Worm (Caenorhabditis elegans) whole organism, young adult: Measurements from ENCODE around the gene F44E2.6.
A peak's percentile ranks its signal among the peaks of the same experiment; 100 is the strongest.

ENCODE experiments used
- B0019.2 ChIP-seq: fragments of 200-800 bp; sonication (Bioruptor generic); conservative IDR thresholded peaks from 2 replicates; pipeline ENCODE4 v1.3.6; 2022; ENCODE audit warnings: missing genetic modification reagents, missing genetic modification characterization, missing compliant biosample characterization
- B0261.1 ChIP-seq: sonication (generic microtip); optimal IDR thresholded peaks from 2 replicates; lab custom pipeline; 2016; ENCODE audit warnings: mild to moderate bottlenecking, missing genetic modification characterization, moderate library complexity, missing compliant biosample characterization
- C06A6.2 ChIP-seq: fragments of 200-800 bp; sonication (Bioruptor generic); conservative IDR thresholded peaks from 2 replicates; pipeline ENCODE4 v1.3.6; 2022; ENCODE audit warnings: missing genetic modification characterization, missing compliant biosample characterization
- D2030.7 ChIP-seq: fragments of 200-800 bp; sonication (Bioruptor generic); IDR thresholded peaks from 2 replicates; pipeline ENCODE4 v1.3.6; 2022; ENCODE audit warnings: missing genetic modification reagents, missing genetic modification characterization, missing compliant biosample characterization
- F10E7.11 ChIP-seq: sonication (generic microtip); optimal IDR thresholded peaks from 2 replicates; lab custom pipeline; 2017; ENCODE audit warnings: mild to moderate bottlenecking, missing genetic modification characterization, moderate library complexity, missing compliant biosample characterization
- F33H1.4 ChIP-seq: fragments of 200-800 bp; sonication (Bioruptor generic); IDR thresholded peaks from 2 replicates; pipeline ENCODE4 v1.3.6; 2022; ENCODE audit warnings: missing genetic modification reagents, missing genetic modification characterization, missing compliant biosample characterization
- F57A8.1 ChIP-seq: fragments of 200-800 bp; sonication (Bioruptor generic); optimal IDR thresholded peaks from 2 replicates; lab custom pipeline; 2018; ENCODE audit warnings: mild to moderate bottlenecking, missing genetic modification characterization, moderate library complexity, missing compliant biosample characterization
- Y53F4B.3 ChIP-seq: fragments of 200-800 bp; sonication (Bioruptor generic); IDR thresholded peaks from 2 replicates; pipeline ENCODE4 v1.3.6; 2022; ENCODE audit warnings: missing genetic modification reagents, missing genetic modification characterization, missing compliant biosample characterization
- Y53G8AR.9 ChIP-seq: fragments of 200-800 bp; sonication (Bioruptor generic); conservative IDR thresholded peaks from 2 replicates; pipeline ENCODE4 v1.3.6; 2022; ENCODE audit warnings: missing genetic modification reagents, missing genetic modification characterization, missing compliant biosample characterization
- Y79H2A.3 ChIP-seq: fragments of 200-800 bp; sonication (Bioruptor generic); conservative IDR thresholded peaks from 2 replicates; pipeline ENCODE4 v1.3.6; 2022; ENCODE audit warnings: missing genetic modification reagents, missing genetic modification characterization, missing compliant biosample characterization
- Y95B8A.8 ChIP-seq: fragments of 200-800 bp; sonication (Bioruptor generic); IDR thresholded peaks from 2 replicates; pipeline ENCODE4 v1.3.6; 2022; ENCODE audit warnings: missing genetic modification reagents, missing genetic modification characterization, missing compliant biosample characterization
- akir-1 ChIP-seq: fragments of 200-800 bp; sonication (Bioruptor generic); optimal IDR thresholded peaks from 2 replicates; lab custom pipeline; 2018; ENCODE audit warnings: mild to moderate bottlenecking, missing genetic modification characterization, moderate library complexity, missing compliant biosample characterization
- aptf-3 ChIP-seq: fragments of 200-800 bp; sonication (Bioruptor generic); IDR thresholded peaks from 2 replicates; pipeline ENCODE4 v1.3.6; 2022; ENCODE audit warnings: missing genetic modification characterization, missing compliant biosample characterization
- attf-5 ChIP-seq: fragments of 200-800 bp; sonication (Bioruptor generic); optimal IDR thresholded peaks from 2 replicates; lab custom pipeline; 2018; ENCODE audit warnings: mild to moderate bottlenecking, missing genetic modification characterization, missing compliant biosample characterization
- attf-6 ChIP-seq: fragments of 200-800 bp; sonication (Bioruptor generic); IDR thresholded peaks from 2 replicates; pipeline ENCODE4 v1.3.6; 2022; ENCODE audit warnings: missing genetic modification reagents, missing genetic modification characterization, missing compliant biosample characterization
- ceh-40 ChIP-seq: fragments of 200-800 bp; sonication (Bioruptor generic); IDR thresholded peaks from 2 replicates; pipeline ENCODE4 v1.3.6; 2022; ENCODE audit warnings: missing genetic modification characterization, missing compliant biosample characterization
- ceh-91 ChIP-seq: fragments of 200-800 bp; sonication (Bioruptor generic); IDR thresholded peaks from 2 replicates; pipeline ENCODE4 v1.3.6; 2022; ENCODE audit warnings: missing genetic modification reagents, missing genetic modification characterization, missing compliant biosample characterization
- dox-1 ChIP-seq: fragments of 200-800 bp; sonication (Bioruptor generic); IDR thresholded peaks from 2 replicates; pipeline ENCODE4 v1.3.6; 2022; ENCODE audit warnings: missing genetic modification reagents, missing genetic modification characterization, missing compliant biosample characterization
- egrh-3 ChIP-seq: fragments of 200-800 bp; sonication (Bioruptor generic); IDR thresholded peaks from 2 replicates; pipeline ENCODE4 v1.3.6; 2022; ENCODE audit warnings: missing genetic modification reagents, missing genetic modification characterization, missing compliant biosample characterization
- fkh-3 ChIP-seq: sonication (generic microtip); optimal IDR thresholded peaks from 2 replicates; lab custom pipeline; 2016; ENCODE audit warnings: mild to moderate bottlenecking, missing genetic modification characterization, missing compliant biosample characterization
- hlh-26 ChIP-seq: fragments of 200-800 bp; sonication (Bioruptor generic); conservative IDR thresholded peaks from 2 replicates; pipeline ENCODE4 v1.3.6; 2022; ENCODE audit warnings: missing genetic modification reagents, missing genetic modification characterization, missing compliant biosample characterization
- hmg-1.2 ChIP-seq: fragments of 200-800 bp; sonication (Bioruptor generic); IDR thresholded peaks from 2 replicates; pipeline ENCODE4 v1.3.6; 2022; ENCODE audit warnings: missing genetic modification reagents, missing genetic modification characterization, missing compliant biosample characterization
- hsf-1 ChIP-seq: fragments of 200-800 bp; sonication (Bioruptor generic); IDR thresholded peaks from 2 replicates; pipeline ENCODE4 v1.3.6; 2022; ENCODE audit warnings: missing genetic modification reagents, missing genetic modification characterization, missing compliant biosample characterization
- let-526 ChIP-seq: fragments of 200-800 bp; sonication (Bioruptor generic); IDR thresholded peaks from 2 replicates; pipeline ENCODE4 v1.3.6; 2022; ENCODE audit warnings: missing genetic modification reagents, missing genetic modification characterization, missing compliant biosample characterization
- lsl-1 ChIP-seq: fragments of 200-800 bp; sonication (Bioruptor generic); optimal IDR thresholded peaks from 2 replicates; lab custom pipeline; 2018; ENCODE audit warnings: mild to moderate bottlenecking, missing genetic modification characterization, moderate library complexity, missing compliant biosample characterization
- madf-3 ChIP-seq: fragments of 200-800 bp; sonication (Bioruptor generic); IDR thresholded peaks from 2 replicates; pipeline ENCODE4 v1.3.6; 2022; ENCODE audit warnings: missing genetic modification reagents, missing genetic modification characterization, missing compliant biosample characterization
- madf-6 ChIP-seq: fragments of 200-800 bp; sonication (Bioruptor generic); IDR thresholded peaks from 2 replicates; pipeline ENCODE4 v1.3.6; 2022; ENCODE audit warnings: missing genetic modification reagents, missing genetic modification characterization, missing compliant biosample characterization
- madf-8 ChIP-seq: fragments of 200-800 bp; sonication (Bioruptor generic); conservative IDR thresholded peaks from 2 replicates; pipeline ENCODE4 v1.3.6; 2022; ENCODE audit warnings: missing genetic modification reagents, missing genetic modification characterization, missing compliant biosample characterization
- mcd-1 ChIP-seq: fragments of 200-800 bp; sonication (Bioruptor generic); IDR thresholded peaks from 2 replicates; pipeline ENCODE4 v1.3.6; 2022; ENCODE audit warnings: missing genetic modification reagents, missing genetic modification characterization, missing compliant biosample characterization
- nfyb-1 ChIP-seq: fragments of 200-800 bp; sonication (Bioruptor generic); IDR thresholded peaks from 2 replicates; pipeline ENCODE4 v1.3.6; 2022; ENCODE audit warnings: missing genetic modification reagents, missing genetic modification characterization, missing compliant biosample characterization
- nhr-80 ChIP-seq: sonication (generic microtip); optimal IDR thresholded peaks from 2 replicates; lab custom pipeline; 2016; ENCODE audit warnings: missing genetic modification characterization, missing compliant biosample characterization
- rcor-1 ChIP-seq: fragments of 200-800 bp; sonication (Bioruptor generic); IDR thresholded peaks from 2 replicates; pipeline ENCODE4 v1.3.6; 2022; ENCODE audit warnings: missing genetic modification reagents, missing genetic modification characterization, missing compliant biosample characterization
- repo-1 ChIP-seq: sonication (generic microtip); optimal IDR thresholded peaks from 2 replicates; lab custom pipeline; 2017; ENCODE audit warnings: mild to moderate bottlenecking, missing genetic modification characterization, missing compliant biosample characterization
- rpc-1 ChIP-seq, 2 experiments: fragments of 150-350 bp in 1 of 2; sonication (generic microtip) in 1 of 2; optimal IDR thresholded peaks; 2 replicates each; lab custom pipeline; 2014 to 2018; ENCODE audit warnings: missing biosample characterization in 1 of 2, missing genetic modification characterization in 1 of 2, missing genetic modification reagents in 1 of 2, missing genotype in 1 of 2
- tlf-1 ChIP-seq: fragments of 200-800 bp; sonication (Bioruptor generic); optimal IDR thresholded peaks from 2 replicates; lab custom pipeline; 2018; ENCODE audit warnings: mild to moderate bottlenecking, missing genetic modification characterization, missing compliant biosample characterization
- ztf-25 ChIP-seq: fragments of 200-800 bp; sonication (Bioruptor generic); IDR thresholded peaks from 2 replicates; pipeline ENCODE4 v1.3.6; 2022; ENCODE audit warnings: missing genetic modification reagents, missing genetic modification characterization, missing compliant biosample characterization
- ztf-28 ChIP-seq: fragments of 200-800 bp; sonication (Bioruptor generic); IDR thresholded peaks from 2 replicates; pipeline ENCODE4 v1.3.6; 2022; ENCODE audit warnings: missing genetic modification reagents, missing genetic modification characterization, missing compliant biosample characterization

F44E2.6 gene

ce11 chrIII:8865294-8865766, 20.3 kb upstream of the F44E2.6 start (continued):
- no peak for TF ChIP-seq hlh-26 (GFP tag; lab: Robert Waterston, UW)
- TF ChIP-seq, all 124 proteins: peak for 63

DNA sequence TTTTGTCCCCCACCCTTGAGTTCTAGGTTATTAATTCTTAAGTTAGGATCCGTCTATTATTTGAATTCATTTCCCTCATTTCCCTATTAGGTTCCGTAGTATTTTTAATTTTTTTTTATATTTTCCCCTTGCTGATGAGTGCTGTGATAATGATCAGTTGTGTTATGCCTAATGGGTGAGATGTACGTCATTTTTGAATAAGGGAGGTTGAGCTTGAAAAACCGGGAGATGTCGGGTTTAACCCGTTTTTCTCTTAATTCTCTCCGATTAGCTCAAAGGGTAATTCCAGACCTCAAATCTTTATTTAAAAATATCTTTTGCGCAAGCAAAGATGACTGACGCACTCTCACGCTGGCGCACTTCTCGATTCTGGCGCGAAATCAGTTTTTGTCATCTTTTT, 15.7 kb upstream of the F44E2.6 start:
- TF ChIP-seq madf-8 = 0 out of 2 replicates have a peak, but pooled peaks have one; percentile 48
- peak; percentile 94 for TF ChIP-seq Y79H2A.3 (GFP tag; lab: Robert Waterston, UW)
- 0 out of 2 replicates have a peak, but pooled peaks have one; percentile 26 for TF ChIP-seq ceh-40
- peak; percentile 29; the same call in 1 of the 2 replicates for TF ChIP-seq B0019.2
- TF ChIP-seq madf-6 (GFP tag; lab: Robert Waterston, UW) = peak; percentile 73
- 0 out of 2 replicates have a peak, but pooled peaks have one; percentile 65 for TF ChIP-seq aptf-3
- 0 out of 2 replicates have a peak, but pooled peaks have one; percentile 26 for TF ChIP-seq D2030.7 (GFP tag; lab: Robert Waterston, UW)
- TF ChIP-seq Y53G8AR.9 (GFP tag; lab: Robert Waterston, UW) = peak; percentile 47; the same call in 1 of the 2 replicates
- peak; percentile 64; the same call in 1 of the 2 replicates for TF ChIP-seq hsf-1 (GFP tag; lab: Robert Waterston, UW)
- TF ChIP-seq Y53F4B.3 = peak; percentile 35; the same call in 1 of the 2 replicates
- TF ChIP-seq F33H1.4 = peak; percentile 23; the same call in 1 of the 2 replicates
- peak; percentile 40 for TF ChIP-seq dox-1 (GFP tag; lab: Robert Waterston, UW)
- peak; percentile 50; the same call in 1 of the 2 replicates for TF ChIP-seq attf-6
- TF ChIP-seq mcd-1 (GFP tag; lab: Robert Waterston, UW) = 0 out of 2 replicates have a peak, but pooled peaks have one; percentile 7
- TF ChIP-seq nfyb-1 (GFP tag; lab: Robert Waterston, UW) = 0 out of 2 replicates have a peak, but pooled peaks have one; percentile 26
- 0 out of 2 replicates have a peak, but pooled peaks have one; percentile 57 for TF ChIP-seq ztf-25 (GFP tag; lab: Robert Waterston, UW)
- 0 out of 2 replicates have a peak, but pooled peaks have one; percentile 30 for TF ChIP-seq ceh-91 (GFP tag; lab: Robert Waterston, UW)
- TF ChIP-seq rcor-1 (GFP tag; lab: Robert Waterston, UW) = peak; percentile 27; the same call in 1 of the 2 replicates

- TF ChIP-seq tlf-1 (GFP tag; lab: Kevin White, UChicago) (no peak), nhr-80 (peak; percentile 62), F10E7.11 (tag; lab: Kevin White, UChicago) (no peak)
- TF ChIP-seq, all 124 proteins: peak for 1
These were observed 13.5 kb upstream of the F44E2.6 start for ce11 chrIII:8858482-8858881.

ce11 chrIII:8852402-8852801, 7.4 kb upstream of the F44E2.6 start:
- TF ChIP-seq F33H1.4 (peak; percentile 42; the same call in 1 of the 2 replicates), madf-8 (peak; percentile 89), D2030.7 (GFP tag; lab: Robert Waterston, UW) (peak; percentile 46; the same call in 1 of the 2 replicates), mcd-1 (GFP tag; lab: Robert Waterston, UW) (peak; percentile 71), madf-6 (GFP tag; lab: Robert Waterston, UW) (peak; percentile 83)

DNA sequence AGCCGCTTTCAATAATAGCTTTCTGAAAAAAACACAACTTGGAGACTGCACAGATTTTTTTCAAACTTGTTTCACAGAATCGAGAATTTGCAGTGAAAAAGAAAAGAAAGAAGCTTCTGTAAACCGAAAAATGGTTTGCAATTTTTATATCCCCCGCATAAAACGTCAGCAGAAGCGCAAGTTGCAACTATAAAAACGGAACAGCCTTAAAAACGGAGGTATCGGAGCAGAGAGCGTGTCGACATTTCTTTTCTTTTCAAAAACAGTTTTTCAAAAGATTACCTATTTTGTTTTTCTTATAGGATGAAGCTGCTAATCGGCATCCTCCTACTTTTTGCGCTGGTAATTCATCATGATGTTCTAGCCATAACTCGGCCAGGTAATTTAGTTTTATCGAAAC, 6.9 kb upstream of the F44E2.6 start, which contains the start of gene plg-1:
Gene plg-1 (plus strand): TSS at position 301 of the 400 bp plus-strand sequence.
- no peak for TF ChIP-seq attf-5 (GFP tag; lab: Kevin White, UChicago)
- no peak for TF ChIP-seq ztf-25 (GFP tag; lab: Robert Waterston, UW)
- TF ChIP-seq lsl-1 (GFP tag; lab: Kevin White, UChicago) = no peak
- no peak for TF ChIP-seq rpc-1 (optimal IDR thresholded peaks at IDR 0.05; lab: Kevin White, UChicago)
- TF ChIP-seq rpc-1 (tag; optimal IDR thresholded peaks at IDR 0.05; lab: Kevin White, UChicago) = no peak
- TF ChIP-seq B0261.1 = no peak
- TF ChIP-seq madf-6 (GFP tag; lab: Robert Waterston, UW) = no peak
- TF ChIP-seq madf-3 (GFP tag; lab: Robert Waterston, UW) = no peak
- TF ChIP-seq repo-1 (tag; lab: Kevin White, UChicago) = no peak
- no peak for TF ChIP-seq egrh-3 (GFP tag; lab: Robert Waterston, UW)
- no peak for TF ChIP-seq Y95B8A.8 (GFP tag; lab: Robert Waterston, UW)
- no peak for TF ChIP-seq hsf-1 (GFP tag; lab: Robert Waterston, UW)
- TF ChIP-seq ztf-28 (GFP tag; lab: Robert Waterston, UW) = no peak
- TF ChIP-seq akir-1 (GFP tag; lab: Kevin White, UChicago) = no peak
- TF ChIP-seq fkh-3 (tag; lab: Kevin White, UChicago) = no peak
- no peak for TF ChIP-seq hmg-1.2 (GFP tag; lab: Robert Waterston, UW)
- TF ChIP-seq F57A8.1 = no peak
- TF ChIP-seq let-526 (GFP tag; lab: Robert Waterston, UW) = no peak
- no peak for TF ChIP-seq C06A6.2 (GFP tag; lab: Robert Waterston, UW)
